Fruit fly (Drosophila melanogaster) whole organism, wandering third instar larva: ENCODE data around the gene Mics1.

Source experiments
- Abd-B ChIP-seq: fragments of >200 bp; optimal IDR thresholded peaks from 2 replicates; lab custom pipeline; 2017; ENCODE audit warnings: missing biosample characterization, missing genetic modification characterization
- CG32264 ChIP-seq: fragments of 200-800 bp; sonication (Bioruptor generic); optimal IDR thresholded peaks from 2 replicates; lab custom pipeline; 2016; ENCODE audit warnings: missing biosample characterization, missing genetic modification characterization
- CG9705 ChIP-seq: fragments of 200-800 bp; sonication (Bioruptor generic); optimal IDR thresholded peaks from 2 replicates; lab custom pipeline; 2018; ENCODE audit warnings: missing biosample characterization, mild to moderate bottlenecking, missing genetic modification characterization
- CrebA ChIP-seq: fragments of 200-800 bp; sonication (Bioruptor generic); optimal IDR thresholded peaks from 2 replicates; lab custom pipeline; 2016; ENCODE audit warnings: missing biosample characterization, mild to moderate bottlenecking, missing genetic modification characterization, borderline replicate concordance
- Dfd ChIP-seq: fragments of >200 bp; optimal IDR thresholded peaks from 2 replicates; lab custom pipeline; 2017; ENCODE audit warnings: missing biosample characterization, missing genetic modification characterization
- Dif ChIP-seq: fragments of 200-275, 200-300 bp; sonication (Bioruptor generic); optimal IDR thresholded peaks from 2 replicates; lab custom pipeline; 2018; ENCODE audit warnings: missing biosample characterization, missing genetic modification characterization; ENCODE audit not compliant: partially characterized antibody
- GATAd ChIP-seq: sonication (Bioruptor generic); optimal IDR thresholded peaks from 2 replicates; lab custom pipeline; 2016; ENCODE audit warnings: missing biosample characterization, missing genetic modification characterization
- HLH106 ChIP-seq: fragments of 200-800 bp; optimal IDR thresholded peaks from 3 replicates; lab custom pipeline; 2019; ENCODE audit warnings: missing biosample characterization, mild to moderate bottlenecking, missing genetic modification characterization, moderate library complexity
- Hnf4 ChIP-seq: fragments of 200-800 bp; sonication (Bioruptor generic); optimal IDR thresholded peaks from 2 replicates; lab custom pipeline; 2016; ENCODE audit warnings: missing biosample characterization, mild to moderate bottlenecking, missing genetic modification characterization
- Hr78 ChIP-seq: fragments of >200 bp; optimal IDR thresholded peaks from 2 replicates; lab custom pipeline; 2017; ENCODE audit warnings: missing biosample characterization, missing genetic modification characterization
- Hr83 ChIP-seq: fragments of 200-300 bp; sonication (Bioruptor generic); optimal IDR thresholded peaks from 2 replicates; lab custom pipeline; 2016; ENCODE audit warnings: missing biosample characterization, mild to moderate bottlenecking, missing genetic modification characterization, moderate library complexity; ENCODE audit not compliant: poor library complexity, severe bottlenecking
- Jra ChIP-seq: sonication (Bioruptor generic); optimal IDR thresholded peaks from 2 replicates; lab custom pipeline; 2016; ENCODE audit warnings: missing biosample characterization, missing genetic modification characterization
- Mio ChIP-seq: sonication (Bioruptor generic); optimal IDR thresholded peaks from 2 replicates; lab custom pipeline; 2016; ENCODE audit warnings: missing biosample characterization, missing genetic modification characterization
- Myc ChIP-seq: fragments of >200 bp; optimal IDR thresholded peaks from 2 replicates; lab custom pipeline; 2017
- N ChIP-seq: fragments of >200 bp; optimal IDR thresholded peaks from 2 replicates; lab custom pipeline; 2018; ENCODE audit warnings: missing biosample characterization, missing external identifiers, missing genetic modification characterization
- OdsH ChIP-seq: fragments of 200-800 bp; sonication (Bioruptor generic); optimal IDR thresholded peaks from 2 replicates; lab custom pipeline; 2016; ENCODE audit warnings: missing biosample characterization, mild to moderate bottlenecking, missing genetic modification characterization
- Rel ChIP-seq, 2 experiments: fragments of 200-800 bp; sonication (Bioruptor generic) in 1 of 2; optimal IDR thresholded peaks; 2 replicates in 1 of 2; 3 replicates in 1 of 2; lab custom pipeline; 2016 to 2019; ENCODE audit warnings: mild to moderate bottlenecking in 2 of 2, missing biosample characterization in 2 of 2, missing genetic modification characterization in 2 of 2, moderate library complexity in 1 of 2
- Sp1 ChIP-seq: fragments of 200-800 bp; sonication (Bioruptor generic); optimal IDR thresholded peaks from 3 replicates; lab custom pipeline; 2019; ENCODE audit warnings: missing biosample characterization, mild to moderate bottlenecking, missing genetic modification characterization, moderate library complexity
- Vsx2 ChIP-seq: fragments of 200-300, 225-300 bp; sonication (Bioruptor generic); optimal IDR thresholded peaks from 2 replicates; lab custom pipeline; 2018; ENCODE audit warnings: missing biosample characterization, missing genetic modification characterization; ENCODE audit not compliant: partially characterized antibody
- br ChIP-seq: fragments of 200-800 bp; sonication (Bioruptor generic); optimal IDR thresholded peaks from 2 replicates; lab custom pipeline; 2016; ENCODE audit warnings: missing biosample characterization, missing genetic modification characterization
- brk ChIP-seq: fragments of 200-800 bp; sonication (Bioruptor generic); optimal IDR thresholded peaks from 2 replicates; lab custom pipeline; 2016; ENCODE audit warnings: missing biosample characterization, mild to moderate bottlenecking, missing genetic modification characterization
- dl ChIP-seq, 2 experiments: fragments of 175-275, 200-275 bp in 1 of 2; fragments of 200-275 bp in 1 of 2; sonication (Bioruptor generic); optimal IDR thresholded peaks; lab custom pipeline; 2018; ENCODE audit warnings: mild to moderate bottlenecking in 2 of 2, missing biosample characterization in 2 of 2, missing genetic modification characterization in 2 of 2, moderate library complexity in 2 of 2; ENCODE audit not compliant: partially characterized antibody in 2 of 2, insufficient read depth in 1 of 2
- dmrt93B ChIP-seq: fragments of 200-800 bp; sonication (Bioruptor generic); optimal IDR thresholded peaks from 2 replicates; lab custom pipeline; 2018; ENCODE audit warnings: missing biosample characterization, mild to moderate bottlenecking, missing genetic modification characterization
- dsf ChIP-seq: sonication (Bioruptor generic); optimal IDR thresholded peaks from 2 replicates; lab custom pipeline; 2016; ENCODE audit warnings: missing biosample characterization, missing genetic modification characterization, borderline replicate concordance
- ey ChIP-seq: fragments of 200-800 bp; sonication (Bioruptor generic); optimal IDR thresholded peaks from 2 replicates; lab custom pipeline; 2016; ENCODE audit warnings: missing biosample characterization, missing genetic modification characterization
- foxo ChIP-seq, 2 experiments: fragments of 200-800 bp; sonication (Bioruptor generic); optimal IDR thresholded peaks; 2 replicates in 1 of 2; 3 replicates in 1 of 2; lab custom pipeline; 2016 to 2017; ENCODE audit warnings: missing biosample characterization in 2 of 2, missing genetic modification characterization in 2 of 2
- fru ChIP-seq: fragments of 200-800 bp; sonication (Bioruptor generic); optimal IDR thresholded peaks from 3 replicates; lab custom pipeline; 2016; ENCODE audit warnings: missing biosample characterization, mild to moderate bottlenecking, missing genetic modification characterization
- h ChIP-seq: fragments of 200-800 bp; sonication (Bioruptor generic); optimal IDR thresholded peaks from 3 replicates; lab custom pipeline; 2016; ENCODE audit warnings: missing biosample characterization, mild to moderate bottlenecking, missing genetic modification characterization
- jim ChIP-seq: fragments of 175-275, 200-325 bp; sonication (Bioruptor generic); optimal IDR thresholded peaks from 2 replicates; lab custom pipeline; 2016; ENCODE audit warnings: missing biosample characterization, mild to moderate bottlenecking, missing genetic modification characterization
- lola ChIP-seq: fragments of >200 bp; optimal IDR thresholded peaks from 2 replicates; lab custom pipeline; 2017; ENCODE audit warnings: missing biosample characterization, missing genetic modification characterization
- pan ChIP-seq: fragments of >200 bp; optimal IDR thresholded peaks from 2 replicates; lab custom pipeline; 2017
- psq ChIP-seq: fragments of 200-800 bp; sonication (Bioruptor generic); optimal IDR thresholded peaks from 3 replicates; lab custom pipeline; 2017; ENCODE audit warnings: missing biosample characterization, mild to moderate bottlenecking, missing genetic modification characterization, moderate library complexity
- rgr ChIP-seq: fragments of 200-800 bp; sonication (Bioruptor generic); optimal IDR thresholded peaks from 3 replicates; lab custom pipeline; 2016; ENCODE audit warnings: missing biosample characterization, mild to moderate bottlenecking, missing genetic modification characterization
- sage ChIP-seq: fragments of 200-800 bp; sonication (Bioruptor generic); optimal IDR thresholded peaks from 2 replicates; lab custom pipeline; 2016; ENCODE audit warnings: missing biosample characterization, mild to moderate bottlenecking, missing genetic modification characterization
- sv ChIP-seq: fragments of 200-800 bp; sonication (Bioruptor generic); optimal IDR thresholded peaks from 3 replicates; lab custom pipeline; 2016; ENCODE audit warnings: missing biosample characterization, missing genetic modification characterization
- tai ChIP-seq: sonication (Bioruptor generic); optimal IDR thresholded peaks from 2 replicates; lab custom pipeline; 2016; ENCODE audit warnings: missing biosample characterization, missing genetic modification characterization
- usp ChIP-seq: fragments of >200 bp; optimal IDR thresholded peaks from 2 replicates; lab custom pipeline; 2017; ENCODE audit warnings: missing biosample characterization, missing genetic modification characterization
- woc ChIP-seq: sonication (Bioruptor generic); optimal IDR thresholded peaks from 2 replicates; lab custom pipeline; 2016; ENCODE audit warnings: missing biosample characterization, mild to moderate bottlenecking, missing genetic modification characterization

Gene Mics1

dm6 chr3R:7475708-7476107, 26.5 kb downstream of the Mics1 start:
- TF ChIP-seq Rel (GFP tag; optimal IDR thresholded peaks at IDR 0.05; lab: Kevin White, UChicago) (no peak), Rel (tag; optimal IDR thresholded peaks at IDR 0.05; lab: Kevin White, UChicago) (peak; percentile 72), woc (no peak), h (GFP tag; lab: Kevin White, UChicago) (no peak)
- TF ChIP-seq, all 38 proteins: peak for 1

- TF ChIP-seq brk (GFP tag; lab: Kevin White, UChicago) (no peak), CG32264 (no peak), Abd-B (GFP tag; lab: Kevin White, UChicago) (no peak), GATAd (GFP tag; lab: Kevin White, UChicago) (no peak), fru (peak; percentile 96), sage (no peak), Vsx2 (GFP tag; lab: Kevin White, UChicago) (no peak), psq (GFP tag; lab: Kevin White, UChicago) (peak; percentile 46), jim (GFP tag; lab: Kevin White, UChicago) (peak; percentile 74), Jra (GFP tag; lab: Kevin White, UChicago) (peak; percentile 6), lola (GFP tag; lab: Kevin White, UChicago) (no peak), dmrt93B (peak; percentile 26), OdsH (GFP tag; lab: Kevin White, UChicago) (peak; percentile 31), woc (no peak), Mio (no peak), dl (GFP tag; optimal IDR thresholded peaks at IDR 0.05; lab: Kevin White, UChicago; ENCODE audit: insufficient read depth in 1 of 2, partially characterized antibody in 2 of 2) (peak; percentile 14 to 42), ey (peak; percentile 32), Dfd (GFP tag; lab: Kevin White, UChicago) (peak; percentile 54), h (GFP tag; lab: Kevin White, UChicago) (peak; percentile 77), Dif (GFP tag; lab: Kevin White, UChicago) (peak; percentile 73), dsf (GFP tag; lab: Kevin White, UChicago) (no peak), br (GFP tag; lab: Kevin White, UChicago) (peak; percentile 82), CG9705 (peak; percentile 89), Rel (GFP tag; optimal IDR thresholded peaks at IDR 0.05; lab: Kevin White, UChicago) (no peak), Rel (tag; optimal IDR thresholded peaks at IDR 0.05; lab: Kevin White, UChicago) (peak; percentile 97), N (GFP tag; lab: Kevin White, UChicago) (no peak), usp (GFP tag; lab: Kevin White, UChicago) (no peak), CrebA (GFP tag; lab: Kevin White, UChicago) (peak; percentile 28), rgr (GFP tag; lab: Kevin White, UChicago) (peak; percentile 58), sv (no peak), HLH106 (tag; lab: Kevin White, UChicago) (peak; percentile 65), tai (GFP tag; lab: Kevin White, UChicago) (no peak), pan (lab: Kevin White, UChicago) (no peak), foxo (GFP tag; optimal IDR thresholded peaks at IDR 0.05; lab: Kevin White, UChicago) (peak in 1 of 2 experiments; percentile 62), Hnf4 (GFP tag; lab: Kevin White, UChicago) (peak; percentile 59), Hr78 (GFP tag; lab: Kevin White, UChicago) (no peak), Sp1 (GFP tag; lab: Kevin White, UChicago) (peak; percentile 83), Hr83 (GFP tag; lab: Kevin White, UChicago) (peak; percentile 82), Myc (lab: Kevin White, UChicago) (no peak)
Observed at dm6 chr3R:7474616-7475120, 27.5 kb downstream of the Mics1 start.
